Worm (Caenorhabditis elegans): Measurements from ENCODE around the gene cld-9.
A peak's percentile ranks its signal among the peaks of the same experiment; 100 is the strongest.

Gene cld-9

DNA sequence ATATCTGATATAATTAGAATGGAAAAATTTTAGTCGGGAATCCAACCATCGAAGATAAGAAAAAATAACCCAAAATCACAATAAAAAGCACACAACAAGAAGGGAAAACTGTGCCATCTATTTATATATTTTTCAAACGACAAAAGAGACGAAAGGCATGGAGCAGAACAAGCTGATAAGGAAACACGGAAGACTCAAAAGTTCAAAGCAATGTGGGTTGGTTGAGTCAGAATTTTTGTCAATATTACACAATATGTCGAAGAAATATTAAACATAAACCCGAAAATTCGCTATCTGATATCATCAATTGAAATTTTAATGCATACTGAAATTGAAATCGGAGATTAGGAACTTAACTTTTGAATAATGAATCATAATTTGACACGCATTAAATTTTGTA, 6.8 kb downstream of the cld-9 start, which contains the start of gene F35E12.9 (continued):
- no peak for TF ChIP-seq T26A8.4 (GFP tag; IDR thresholded peaks at IDR 0.05)
- TF ChIP-seq madf-5 (GFP tag; IDR thresholded peaks at IDR 0.05) = no peak
- TF ChIP-seq dpl-1 (GFP tag; optimal IDR thresholded peaks at IDR 0.05) = no peak
- TF ChIP-seq skn-1 (tag; optimal IDR thresholded peaks at IDR 0.05) = no peak
- no peak for TF ChIP-seq unc-62 (GFP tag; optimal IDR thresholded peaks at IDR 0.05 in 1 of 2)
- TF ChIP-seq unc-62 (tag; optimal IDR thresholded peaks at IDR 0.05) = no peak
- TF ChIP-seq D1046.2 (GFP tag; IDR thresholded peaks at IDR 0.05) = no peak
- TF ChIP-seq Y105C5A.15 (GFP tag; IDR thresholded peaks at IDR 0.05) = no peak
- no peak for TF ChIP-seq ces-1 (GFP tag; optimal IDR thresholded peaks at IDR 0.05)
- no peak for TF ChIP-seq mes-2 (tag; optimal IDR thresholded peaks at IDR 0.05; ENCODE audit: poor library complexity, severe bottlenecking)
- TF ChIP-seq unc-39 (tag; optimal IDR thresholded peaks at IDR 0.05) = no peak
- no peak for TF ChIP-seq ctbp-1 (GFP tag; IDR thresholded peaks at IDR 0.05)
- no peak for TF ChIP-seq mdl-1 (tag; optimal IDR thresholded peaks at IDR 0.05)
- no peak for TF ChIP-seq jun-1 (tag; optimal IDR thresholded peaks at IDR 0.05)
- TF ChIP-seq lin-1 (GFP tag; IDR thresholded peaks at IDR 0.05) = no peak
- no peak for TF ChIP-seq lsy-2 (tag; optimal IDR thresholded peaks at IDR 0.05)
- no peak for TF ChIP-seq mxl-3 (GFP tag; optimal IDR thresholded peaks at IDR 0.05)
- no peak for TF ChIP-seq mdt-29 (GFP tag; IDR thresholded peaks at IDR 0.05)
- peak; percentile 35 for TF ChIP-seq nhr-77 (tag; optimal IDR thresholded peaks at IDR 0.05)
- no peak for TF ChIP-seq ceh-82 (tag; optimal IDR thresholded peaks at IDR 0.05)
- TF ChIP-seq lin-13 (GFP tag; optimal IDR thresholded peaks at IDR 0.05) = no peak
- TF ChIP-seq arid-1 (GFP tag; conservative IDR thresholded peaks at IDR 0.05) = no peak
- peak; percentile 45 for TF ChIP-seq nhr-6 (tag; optimal IDR thresholded peaks at IDR 0.05)
- TF ChIP-seq nhr-25 (tag; optimal IDR thresholded peaks at IDR 0.05; ENCODE audit: borderline replicate concordance, insufficient read depth) = no peak
- peak; percentile 78 for TF ChIP-seq php-3 (GFP tag; IDR thresholded peaks at IDR 0.05)
- peak; percentile 16 for TF ChIP-seq zip-2 (tag; optimal IDR thresholded peaks at IDR 0.05)
- no peak for TF ChIP-seq unc-130 (GFP tag; optimal IDR thresholded peaks at IDR 0.05)
- TF ChIP-seq F26F4.8 (GFP tag; conservative IDR thresholded peaks at IDR 0.05) = no peak
- TF ChIP-seq mep-1 (tag; optimal IDR thresholded peaks at IDR 0.05) = peak; percentile 23
- no peak for TF ChIP-seq aly-2 (tag; optimal IDR thresholded peaks at IDR 0.05)
- TF ChIP-seq zip-11 (GFP tag; IDR thresholded peaks at IDR 0.05) = no peak
- TF ChIP-seq nhr-28 (tag; optimal IDR thresholded peaks at IDR 0.05) = peak; percentile 83
- TF ChIP-seq lin-29 (GFP tag; IDR thresholded peaks at IDR 0.05) = no peak
- no peak for TF ChIP-seq R02D3.7 (tag; optimal IDR thresholded peaks at IDR 0.05)
- no peak for TF ChIP-seq daf-19 (GFP tag; conservative IDR thresholded peaks at IDR 0.05)
- TF ChIP-seq F37D6.2 (tag; optimal IDR thresholded peaks at IDR 0.05) = no peak
- TF ChIP-seq dve-1 (tag; optimal IDR thresholded peaks at IDR 0.05; ENCODE audit: insufficient read depth) = peak; percentile 87
- no peak for TF ChIP-seq daf-8 (GFP tag; IDR thresholded peaks at IDR 0.05)
- no peak for TF ChIP-seq pha-4 (GFP tag; IDR thresholded peaks at IDR 0.05)
- no peak for TF ChIP-seq pha-4 (tag; optimal IDR thresholded peaks at IDR 0.05)
- peak; percentile 33 for TF ChIP-seq nhr-48 (tag; optimal IDR thresholded peaks at IDR 0.05)
- TF ChIP-seq lin-39 (tag; optimal IDR thresholded peaks at IDR 0.05) = no peak
- no peak for TF ChIP-seq ama-1 (optimal IDR thresholded peaks at IDR 0.05)
- TF ChIP-seq F49E8.2 (tag; optimal IDR thresholded peaks at IDR 0.05; ENCODE audit: borderline replicate concordance) = no peak
- TF ChIP-seq ceh-20 (GFP tag; IDR thresholded peaks at IDR 0.05) = no peak
- TF ChIP-seq dmd-9 (GFP tag; IDR thresholded peaks at IDR 0.05) = no peak
- peak; percentile 59 for TF ChIP-seq hlh-11 (tag; optimal IDR thresholded peaks at IDR 0.05)
- TF ChIP-seq ceh-62 (tag; optimal IDR thresholded peaks at IDR 0.05) = no peak
- TF ChIP-seq aha-1 (tag) = peak; percentile 85
- TF ChIP-seq nhr-102 (tag; optimal IDR thresholded peaks at IDR 0.05) = peak; percentile 24
- peak; percentile 98 for TF ChIP-seq pqm-1 (tag; optimal IDR thresholded peaks at IDR 0.05)
- no peak for TF ChIP-seq F10B5.3 (tag; optimal IDR thresholded peaks at IDR 0.05)
- no peak for TF ChIP-seq ZK546.5 (tag; optimal IDR thresholded peaks at IDR 0.05)

Measured in whole organism, L4 larva.